Worm (Caenorhabditis elegans) whole organism, L1 larva: ENCODE measurements around the gene bus-8B.

Experiments
- C04F5.9 ChIP-seq: sonication (generic microtip); optimal IDR thresholded peaks from 2 replicates; lab custom pipeline; 2016; ENCODE audit warnings: missing genetic modification characterization, missing compliant biosample characterization
- C16A3.4 ChIP-seq: fragments of 150-350 bp; optimal IDR thresholded peaks from 2 replicates; lab custom pipeline; 2014; ENCODE audit warnings: missing biosample characterization, missing genetic modification characterization
- F16B12.6 ChIP-seq: fragments of 150-350 bp; optimal IDR thresholded peaks from 2 replicates; lab custom pipeline; 2014; ENCODE audit warnings: missing biosample characterization, missing genetic modification characterization
- aha-1 ChIP-seq: fragments of 150-350 bp; optimal IDR thresholded peaks from 2 replicates; lab custom pipeline; 2014; ENCODE audit warnings: missing biosample characterization, missing genetic modification characterization
- ama-1 ChIP-seq: fragments of 150-350 bp; optimal IDR thresholded peaks from 2 replicates; lab custom pipeline; 2014
- ceh-8 ChIP-seq: fragments of 200-800 bp; sonication (Bioruptor generic); optimal IDR thresholded peaks from 2 replicates; lab custom pipeline; 2018; ENCODE audit warnings: mild to moderate bottlenecking, missing genetic modification characterization, moderate library complexity, missing compliant biosample characterization
- ceh-82 ChIP-seq, 3 experiments: fragments of 150-350 bp in 1 of 3; sonication (generic microtip) in 2 of 3; optimal IDR thresholded peaks; 2 replicates each; lab custom pipeline; 2014 to 2017; ENCODE audit warnings: missing biosample characterization in 3 of 3, missing genetic modification characterization in 3 of 3
- ceh-88 ChIP-seq: fragments of 200-800 bp; sonication (Bioruptor generic); IDR thresholded peaks from 2 replicates; pipeline ENCODE4 v1.3.6; 2022; ENCODE audit warnings: missing genetic modification characterization, missing compliant biosample characterization
- dsc-1 ChIP-seq: sonication (generic microtip); optimal IDR thresholded peaks from 2 replicates; lab custom pipeline; 2016; ENCODE audit warnings: mild to moderate bottlenecking, missing genetic modification characterization, missing compliant biosample characterization
- efl-1 ChIP-seq, 4 experiments: fragments of 150-350 bp; optimal IDR thresholded peaks in 3 of 4; peaks in 1 of 4; 1 replicate in 1 of 4; 2 replicates in 3 of 4; lab custom pipeline; 2014; ENCODE audit warnings: missing biosample characterization in 2 of 4, missing genetic modification characterization in 2 of 4, missing genetic modification reagents in 2 of 4
- efl-3 ChIP-seq: fragments of 200-800 bp; sonication (Bioruptor generic); optimal IDR thresholded peaks from 2 replicates; lab custom pipeline; 2018; ENCODE audit warnings: mild to moderate bottlenecking, missing genetic modification characterization, missing compliant biosample characterization
- egl-13 ChIP-seq: sonication (generic microtip); optimal IDR thresholded peaks from 2 replicates; lab custom pipeline; 2016; ENCODE audit warnings: missing genotype, missing genetic modification reagents, missing genetic modification characterization, missing compliant biosample characterization
- elt-2 ChIP-seq: sonication (generic microtip); optimal IDR thresholded peaks from 2 replicates; lab custom pipeline; 2016; ENCODE audit warnings: missing genetic modification characterization, mild to moderate bottlenecking, inconsistent platforms, missing compliant biosample characterization, missing genetic modification reagents
- fkh-4 ChIP-seq: sonication (generic microtip); optimal IDR thresholded peaks from 2 replicates; lab custom pipeline; 2016; ENCODE audit warnings: missing compliant biosample characterization, missing genetic modification characterization, borderline replicate concordance
- fkh-8 ChIP-seq: sonication (generic microtip); optimal IDR thresholded peaks from 2 replicates; lab custom pipeline; 2016; ENCODE audit warnings: mild to moderate bottlenecking, missing genetic modification characterization, missing compliant biosample characterization
- fos-1 ChIP-seq: fragments of 150-350 bp; optimal IDR thresholded peaks from 2 replicates; lab custom pipeline; 2014; ENCODE audit warnings: missing biosample characterization, missing genetic modification characterization
- hpl-2 ChIP-seq: fragments of 150-350 bp; optimal IDR thresholded peaks from 2 replicates; lab custom pipeline; 2014; ENCODE audit warnings: missing biosample characterization, missing genetic modification reagents, missing genetic modification characterization
- irx-1 ChIP-seq: sonication (generic microtip); optimal IDR thresholded peaks from 2 replicates; lab custom pipeline; 2016; ENCODE audit warnings: missing genetic modification characterization, missing compliant biosample characterization
- isw-1 ChIP-seq: fragments of 200-800 bp; sonication (Bioruptor generic); IDR thresholded peaks from 2 replicates; pipeline ENCODE4 v1.3.6; 2022; ENCODE audit warnings: missing genetic modification characterization, missing compliant biosample characterization
- lin-13 ChIP-seq: fragments of 150-350 bp; optimal IDR thresholded peaks from 2 replicates; lab custom pipeline; 2014; ENCODE audit warnings: missing biosample characterization, missing genetic modification reagents, missing genetic modification characterization
- lin-14 ChIP-seq: fragments of 200-800 bp; sonication (Bioruptor generic); optimal IDR thresholded peaks from 2 replicates; lab custom pipeline; 2018; ENCODE audit warnings: mild to moderate bottlenecking, missing genetic modification characterization, moderate library complexity, missing compliant biosample characterization
- lin-35 ChIP-seq, 2 experiments: fragments of 150-350 bp; optimal IDR thresholded peaks; 2 replicates each; lab custom pipeline; 2014; ENCODE audit warnings: missing biosample characterization in 2 of 2, missing genetic modification characterization in 2 of 2, missing genetic modification reagents in 2 of 2
- lir-3 ChIP-seq: sonication (generic microtip); optimal IDR thresholded peaks from 2 replicates; lab custom pipeline; 2016; ENCODE audit warnings: mild to moderate bottlenecking, missing genetic modification characterization, moderate library complexity, missing compliant biosample characterization; ENCODE audit not compliant: poor library complexity
- lsy-2 ChIP-seq, 2 experiments: fragments of 150-350 bp; optimal IDR thresholded peaks; 2 replicates each; lab custom pipeline; 2014; ENCODE audit warnings: missing biosample characterization in 2 of 2, missing genetic modification characterization in 2 of 2
- mdl-1 ChIP-seq, 2 experiments: fragments of 150-350 bp; optimal IDR thresholded peaks; 2 replicates each; lab custom pipeline; 2014 to 2017; ENCODE audit warnings: missing biosample characterization in 2 of 2, missing genetic modification characterization in 2 of 2, inconsistent platforms in 1 of 2
- mep-1 ChIP-seq: fragments of 150-350 bp; optimal IDR thresholded peaks from 2 replicates; lab custom pipeline; 2014; ENCODE audit warnings: missing biosample characterization, missing genetic modification characterization
- nhr-11 ChIP-seq: fragments of 150-350 bp; optimal IDR thresholded peaks from 2 replicates; lab custom pipeline; 2014; ENCODE audit warnings: missing biosample characterization, missing genetic modification characterization
- nhr-12 ChIP-seq: sonication (generic microtip); optimal IDR thresholded peaks from 2 replicates; lab custom pipeline; 2017; ENCODE audit warnings: missing biosample characterization, missing genetic modification characterization
- nhr-19 ChIP-seq: fragments of 200-800 bp; sonication (Bioruptor generic); conservative IDR thresholded peaks from 2 replicates; pipeline ENCODE4 v1.3.6; 2022; ENCODE audit warnings: missing genetic modification characterization, missing compliant biosample characterization
- nhr-20 ChIP-seq: sonication (generic microtip); optimal IDR thresholded peaks from 2 replicates; lab custom pipeline; 2016; ENCODE audit warnings: mild to moderate bottlenecking, missing genetic modification characterization, missing compliant biosample characterization
- nhr-28 ChIP-seq: fragments of 150-350 bp; optimal IDR thresholded peaks from 2 replicates; lab custom pipeline; 2014; ENCODE audit warnings: missing biosample characterization, missing genetic modification characterization
- nhr-47 ChIP-seq: sonication (generic microtip); optimal IDR thresholded peaks from 2 replicates; lab custom pipeline; 2016; ENCODE audit warnings: mild to moderate bottlenecking, missing genetic modification characterization, moderate library complexity, missing compliant biosample characterization
- nhr-71 ChIP-seq: sonication (generic microtip); optimal IDR thresholded peaks from 2 replicates; lab custom pipeline; 2016; ENCODE audit warnings: mild to moderate bottlenecking, missing genetic modification characterization, moderate library complexity, missing compliant biosample characterization
- nhr-77 ChIP-seq: fragments of 150-350 bp; optimal IDR thresholded peaks from 2 replicates; lab custom pipeline; 2014; ENCODE audit warnings: missing biosample characterization, missing genetic modification characterization
- nhr-84 ChIP-seq: sonication (generic microtip); optimal IDR thresholded peaks from 2 replicates; lab custom pipeline; 2017; ENCODE audit warnings: missing biosample characterization, missing genetic modification characterization
- pag-3 ChIP-seq: sonication (generic microtip); optimal IDR thresholded peaks from 2 replicates; lab custom pipeline; 2017; ENCODE audit warnings: missing genetic modification characterization, mild to moderate bottlenecking, missing compliant biosample characterization, antibody characterized with exemption, borderline replicate concordance; ENCODE audit not compliant: insufficient read depth
- rnt-1 ChIP-seq: sonication (generic microtip); optimal IDR thresholded peaks from 2 replicates; lab custom pipeline; 2016; ENCODE audit warnings: mild to moderate bottlenecking, missing genetic modification characterization, moderate library complexity, missing compliant biosample characterization
- skn-1 ChIP-seq: fragments of 150-350 bp; optimal IDR thresholded peaks from 2 replicates; lab custom pipeline; 2014; ENCODE audit warnings: missing biosample characterization, missing genetic modification characterization
- snu-23 ChIP-seq: sonication (generic microtip); optimal IDR thresholded peaks from 2 replicates; lab custom pipeline; 2016; ENCODE audit warnings: missing genetic modification characterization, missing compliant biosample characterization
- swsn-7 ChIP-seq: sonication (generic microtip); optimal IDR thresholded peaks from 2 replicates; lab custom pipeline; 2016; ENCODE audit warnings: missing genetic modification characterization, missing compliant biosample characterization
- tbx-2 ChIP-seq: sonication (generic microtip); optimal IDR thresholded peaks from 2 replicates; lab custom pipeline; 2016; ENCODE audit warnings: missing genetic modification characterization, missing compliant biosample characterization
- unc-30 ChIP-seq: sonication (generic microtip); optimal IDR thresholded peaks from 2 replicates; lab custom pipeline; 2017; ENCODE audit warnings: missing biosample characterization, missing genetic modification characterization
- unc-86 ChIP-seq: sonication (generic microtip); optimal IDR thresholded peaks from 2 replicates; lab custom pipeline; 2016; ENCODE audit warnings: missing genetic modification characterization, missing compliant biosample characterization
- vab-15 ChIP-seq: sonication (generic microtip); optimal IDR thresholded peaks from 2 replicates; lab custom pipeline; 2017; ENCODE audit warnings: missing genotype, mild to moderate bottlenecking, missing genetic modification characterization, missing compliant biosample characterization
- xbp-1 ChIP-seq: sonication (generic microtip); optimal IDR thresholded peaks from 2 replicates; lab custom pipeline; 2016; ENCODE audit warnings: missing genetic modification characterization, missing compliant biosample characterization

The bus-8B gene

DNA sequence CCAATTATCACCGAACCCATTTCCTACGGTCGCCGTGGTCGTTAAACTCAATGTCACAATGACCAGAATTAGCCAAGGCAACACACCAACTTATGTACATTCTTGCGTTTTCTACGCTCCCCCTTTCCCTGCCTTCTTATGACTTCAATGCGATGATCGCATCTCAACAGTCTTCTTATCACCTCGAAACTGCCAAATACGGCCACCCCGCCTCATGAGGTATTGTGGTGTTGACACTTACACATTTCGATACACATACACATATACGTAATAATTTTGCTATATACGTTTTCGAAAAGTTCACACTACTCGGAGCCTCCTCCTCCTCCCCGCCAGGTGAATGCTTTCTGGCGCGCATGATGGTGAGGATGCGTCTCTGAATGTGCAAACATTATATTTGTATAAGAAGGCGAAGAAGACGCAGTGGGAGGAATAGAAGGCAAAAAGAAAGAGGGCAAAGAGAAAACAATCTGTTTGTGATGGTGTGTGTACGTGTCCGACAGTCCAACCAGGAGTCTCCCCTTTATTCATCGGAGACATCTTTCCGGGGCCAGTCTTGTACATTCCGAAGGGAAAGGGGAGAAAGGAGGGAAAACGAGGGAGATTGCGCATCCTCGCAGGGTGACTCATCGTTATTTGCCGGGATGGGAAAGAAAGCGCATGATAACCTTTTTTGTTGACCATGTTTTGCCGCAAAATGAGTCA, 13.1 kb upstream of the bus-8B start (continued):
- TF ChIP-seq lir-3 (tag; lab: Kevin White, UChicago), result no peak
- TF ChIP-seq efl-3 (GFP tag; lab: Kevin White, UChicago), result no peak
- peak in 1 of 2 experiments; percentile 60 for TF ChIP-seq lin-35 (GFP tag; optimal IDR thresholded peaks at IDR 0.05; lab: Kevin White, UChicago)
- no peak for TF ChIP-seq nhr-84 (tag; lab: Kevin White, UChicago)
- TF ChIP-seq aha-1 (tag; lab: Kevin White, UChicago), result no peak
- TF ChIP-seq elt-2, result peak; percentile 59
- TF ChIP-seq nhr-28 (tag; lab: Kevin White, UChicago), result no peak

DNA sequence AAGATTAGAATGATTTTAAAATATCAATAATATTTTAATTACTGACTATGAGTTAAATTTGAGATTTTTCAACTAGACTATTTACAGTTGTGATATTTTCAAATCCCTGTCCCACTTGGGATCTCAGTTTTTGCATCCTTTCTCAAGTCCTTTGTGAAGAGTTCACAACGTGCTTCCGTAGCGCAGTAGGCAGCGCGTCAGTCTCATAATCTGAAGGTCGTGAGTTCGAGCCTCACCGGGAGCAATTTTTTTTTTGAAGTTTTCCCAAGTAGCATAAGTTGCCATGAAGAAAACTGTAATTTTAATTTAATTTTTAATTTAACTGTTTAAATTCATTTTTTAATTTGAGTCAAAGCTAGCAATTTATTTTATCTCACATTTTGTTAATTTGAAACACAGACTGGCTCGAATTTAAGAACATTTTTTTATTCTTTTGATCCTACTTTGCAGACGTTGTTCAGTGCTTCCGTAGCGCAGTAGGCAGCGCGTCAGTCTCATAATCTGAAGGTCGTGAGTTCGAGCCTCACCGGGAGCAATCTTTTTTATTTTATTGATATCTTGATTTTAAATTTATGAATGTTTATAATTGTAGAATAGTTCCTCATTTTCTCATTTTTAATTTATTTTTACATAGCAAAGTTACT, 7.7 kb upstream of the bus-8B start:
- TF ChIP-seq C16A3.4 (tag; lab: Kevin White, UChicago), result peak; percentile 10
- TF ChIP-seq xbp-1 (tag; lab: Kevin White, UChicago), result peak; percentile 1
- TF ChIP-seq mep-1 (tag; lab: Kevin White, UChicago), result peak; percentile 56
- peak; percentile 42 for TF ChIP-seq lin-14 (GFP tag; lab: Kevin White, UChicago)
- no peak for TF ChIP-seq fos-1 (tag; lab: Kevin White, UChicago)
- peak in 1 of 2 experiments; percentile 19 for TF ChIP-seq lsy-2 (tag; optimal IDR thresholded peaks at IDR 0.05; lab: Kevin White, UChicago)
- peak in 1 of 2 experiments; percentile 36 for TF ChIP-seq mdl-1 (tag; optimal IDR thresholded peaks at IDR 0.05; lab: Kevin White, UChicago)
- peak; percentile 24 for TF ChIP-seq dsc-1 (tag; lab: Kevin White, UChicago)
- TF ChIP-seq ceh-8, result no peak
- peak; percentile 16 for TF ChIP-seq tbx-2 (tag; lab: Kevin White, UChicago)
- TF ChIP-seq fkh-4, result no peak
- TF ChIP-seq snu-23 (GFP tag; lab: Kevin White, UChicago), result peak; percentile 45
- peak; percentile 19 for TF ChIP-seq skn-1 (tag; lab: Kevin White, UChicago)
- peak; percentile 15 for TF ChIP-seq irx-1 (tag; lab: Kevin White, UChicago)
- TF ChIP-seq nhr-71, result peak; percentile 32
- TF ChIP-seq nhr-47 (tag; lab: Kevin White, UChicago), result peak; percentile 23
- no peak for TF ChIP-seq F16B12.6 (tag; lab: Kevin White, UChicago)
- TF ChIP-seq unc-86 (tag; lab: Kevin White, UChicago), result no peak
- TF ChIP-seq hpl-2 (GFP tag; lab: Kevin White, UChicago), result no peak
- peak; percentile 27 for TF ChIP-seq nhr-19
- peak in 1 of 2 experiments; percentile 24 for TF ChIP-seq lin-35 (GFP tag; optimal IDR thresholded peaks at IDR 0.05; lab: Kevin White, UChicago)
- TF ChIP-seq nhr-77 (tag; lab: Kevin White, UChicago), result peak; percentile 4
- TF ChIP-seq nhr-20 (tag; lab: Kevin White, UChicago), result peak; percentile 44
- TF ChIP-seq fkh-8, result no peak
- peak; percentile 55 for TF ChIP-seq rnt-1 (tag; lab: Kevin White, UChicago)
- no peak for TF ChIP-seq efl-1 (optimal IDR thresholded peaks at IDR 0.05; lab: Kevin White, UChicago)
- TF ChIP-seq efl-1 (GFP tag; optimal IDR thresholded peaks at IDR 0.05 in 1 of 2; lab: Kevin White, UChicago), result peak in 1 of 2 experiments; percentile 39
- TF ChIP-seq swsn-7 (tag; lab: Kevin White, UChicago), result peak; percentile 39

ce11 chrX:5485931-5486537, 7.1 kb upstream of the bus-8B start, which contains the start of gene C25F6.1:
Gene C25F6.1, plus strand, starts transcription at chrX:5486487.
- TF ChIP-seq egl-13, result no peak
- no peak for TF ChIP-seq unc-30
- no peak for TF ChIP-seq fkh-8
- no peak for TF ChIP-seq nhr-84 (tag; lab: Kevin White, UChicago)
- no peak for TF ChIP-seq vab-15 (tag; lab: Kevin White, UChicago)
- TF ChIP-seq F16B12.6 (tag; lab: Kevin White, UChicago), result no peak
- no peak for TF ChIP-seq pag-3 (tag; lab: Kevin White, UChicago)
- no peak for TF ChIP-seq C04F5.9 (tag; lab: Kevin White, UChicago)
- no peak for TF ChIP-seq nhr-12 (tag; lab: Kevin White, UChicago)
- no peak for TF ChIP-seq ama-1 (lab: Kevin White, UChicago)
- peak; percentile 65 for TF ChIP-seq lin-14 (GFP tag; lab: Kevin White, UChicago)
- TF ChIP-seq lsy-2 (tag; optimal IDR thresholded peaks at IDR 0.05; lab: Kevin White, UChicago), result peak; percentile 0 to 58
- peak; percentile 23 for TF ChIP-seq mep-1 (tag; lab: Kevin White, UChicago)
- no peak for TF ChIP-seq nhr-11 (tag; lab: Kevin White, UChicago)
- TF ChIP-seq isw-1 (GFP tag; lab: Robert Waterston, UW), result no peak
- peak; percentile 52 for TF ChIP-seq snu-23 (GFP tag; lab: Kevin White, UChicago)
- peak; percentile 5 for TF ChIP-seq dsc-1 (tag; lab: Kevin White, UChicago)
- TF ChIP-seq nhr-19, result no peak
- TF ChIP-seq lin-13, result no peak
- TF ChIP-seq ceh-88 (GFP tag; lab: Robert Waterston, UW), result no peak
- TF ChIP-seq C16A3.4 (tag; lab: Kevin White, UChicago), result no peak
- TF ChIP-seq nhr-28 (tag; lab: Kevin White, UChicago), result no peak
- no peak for TF ChIP-seq ceh-82 (tag; optimal IDR thresholded peaks at IDR 0.05; lab: Kevin White, UChicago)
